Worm (Caenorhabditis elegans) whole organism, mixed stage, embryonic: ENCODE results near the gene sulp-5.

Experiments used
- M03D4.4 ChIP-seq: sonication (generic microtip); optimal IDR thresholded peaks from 2 replicates; lab custom pipeline; 2017; ENCODE audit warnings: mild to moderate bottlenecking, missing genetic modification characterization, missing compliant biosample characterization
- bed-3 ChIP-seq: fragments of 200-800 bp; sonication (Bioruptor generic); optimal IDR thresholded peaks from 3 replicates; lab custom pipeline; 2018; ENCODE audit warnings: mild to moderate bottlenecking, missing genetic modification characterization, moderate library complexity, missing compliant biosample characterization
- blmp-1 ChIP-seq: fragments of 150-350 bp; optimal IDR thresholded peaks from 2 replicates; lab custom pipeline; 2014; ENCODE audit warnings: missing biosample characterization, missing genetic modification characterization
- ceh-39 ChIP-seq: fragments of 150-350 bp; optimal IDR thresholded peaks from 2 replicates; lab custom pipeline; 2014; ENCODE audit warnings: missing biosample characterization, missing genetic modification characterization
- ceh-43 ChIP-seq: fragments of 200-800 bp; sonication (Bioruptor generic); optimal IDR thresholded peaks from 2 replicates; lab custom pipeline; 2018; ENCODE audit warnings: mild to moderate bottlenecking, missing genetic modification characterization, moderate library complexity, missing compliant biosample characterization
- ceh-83 ChIP-seq: fragments of 200-800 bp; sonication (Bioruptor generic); optimal IDR thresholded peaks from 2 replicates; lab custom pipeline; 2018; ENCODE audit warnings: mild to moderate bottlenecking, missing genetic modification characterization, missing compliant biosample characterization
- ces-1 ChIP-seq: fragments of 150-350 bp; optimal IDR thresholded peaks from 2 replicates; lab custom pipeline; 2014; ENCODE audit warnings: missing biosample characterization, missing genetic modification reagents, missing genetic modification characterization
- cnd-1 ChIP-seq: fragments of 200-800 bp; sonication (Bioruptor generic); optimal IDR thresholded peaks from 2 replicates; lab custom pipeline; 2018; ENCODE audit warnings: mild to moderate bottlenecking, missing genetic modification characterization, missing compliant biosample characterization
- drap-1 ChIP-seq: fragments of 200-800 bp; sonication (Bioruptor generic); optimal IDR thresholded peaks from 3 replicates; lab custom pipeline; 2018; ENCODE audit warnings: mild to moderate bottlenecking, missing genetic modification characterization, missing compliant biosample characterization
- elt-1 ChIP-seq: sonication (generic microtip); optimal IDR thresholded peaks from 2 replicates; lab custom pipeline; 2017; ENCODE audit warnings: missing genetic modification characterization, mild to moderate bottlenecking, missing compliant biosample characterization, antibody characterized with exemption, moderate library complexity, borderline replicate concordance; ENCODE audit not compliant: insufficient read depth
- elt-3 ChIP-seq: fragments of 150-350 bp; optimal IDR thresholded peaks from 2 replicates; lab custom pipeline; 2014; ENCODE audit warnings: missing biosample characterization, missing genetic modification characterization
- flh-1 ChIP-seq: fragments of 200-800 bp; sonication (Bioruptor generic); optimal IDR thresholded peaks from 2 replicates; lab custom pipeline; 2018; ENCODE audit warnings: mild to moderate bottlenecking, missing genetic modification characterization, moderate library complexity, missing compliant biosample characterization
- ham-2 ChIP-seq: fragments of 200-800 bp; sonication (Bioruptor generic); optimal IDR thresholded peaks from 2 replicates; lab custom pipeline; 2018; ENCODE audit warnings: mild to moderate bottlenecking, missing genetic modification characterization, missing compliant biosample characterization
- hlh-1 ChIP-seq: fragments of 150-350 bp; optimal IDR thresholded peaks from 2 replicates; lab custom pipeline; 2014; ENCODE audit warnings: missing biosample characterization, missing genetic modification reagents, missing genetic modification characterization
- lin-13 ChIP-seq: fragments of 150-350 bp; optimal IDR thresholded peaks from 2 replicates; lab custom pipeline; 2014; ENCODE audit warnings: missing biosample characterization, missing genetic modification characterization
- lsy-2 ChIP-seq: fragments of 150-350 bp; optimal IDR thresholded peaks from 2 replicates; lab custom pipeline; 2014; ENCODE audit warnings: missing biosample characterization, missing genetic modification characterization
- mab-5 ChIP-seq: fragments of 150-350 bp; optimal IDR thresholded peaks from 2 replicates; lab custom pipeline; 2014; ENCODE audit warnings: missing biosample characterization, missing genetic modification characterization
- mep-1 ChIP-seq: fragments of 150-350 bp; optimal IDR thresholded peaks from 2 replicates; lab custom pipeline; 2017; ENCODE audit warnings: missing biosample characterization, missing genetic modification reagents, missing genetic modification characterization, inconsistent platforms
- mls-2 ChIP-seq: sonication (generic microtip); optimal IDR thresholded peaks from 2 replicates; lab custom pipeline; 2016; ENCODE audit warnings: mild to moderate bottlenecking, missing genetic modification characterization, moderate library complexity, missing compliant biosample characterization
- nhr-12 ChIP-seq: fragments of 150-350 bp; optimal IDR thresholded peaks from 2 replicates; lab custom pipeline; 2014; ENCODE audit warnings: missing biosample characterization, missing genetic modification characterization
- nhr-2 ChIP-seq: fragments of 150-350 bp; optimal IDR thresholded peaks from 2 replicates; lab custom pipeline; 2014; ENCODE audit warnings: missing biosample characterization, missing genetic modification characterization
- nhr-237 ChIP-seq: fragments of 150-350 bp; optimal IDR thresholded peaks from 2 replicates; lab custom pipeline; 2014; ENCODE audit warnings: missing biosample characterization, missing genetic modification characterization
- nhr-28 ChIP-seq: fragments of 150-350 bp; optimal IDR thresholded peaks from 2 replicates; lab custom pipeline; 2014; ENCODE audit warnings: missing biosample characterization, missing genetic modification characterization
- nhr-76 ChIP-seq: sonication (generic microtip); optimal IDR thresholded peaks from 2 replicates; lab custom pipeline; 2017; ENCODE audit warnings: missing biosample characterization, missing genetic modification characterization
- sem-2 ChIP-seq: fragments of 200-800 bp; sonication (Bioruptor generic); optimal IDR thresholded peaks from 2 replicates; lab custom pipeline; 2018; ENCODE audit warnings: mild to moderate bottlenecking, missing genetic modification characterization, missing compliant biosample characterization
- snpc-4 ChIP-seq: fragments of 150-350 bp; optimal IDR thresholded peaks from 2 replicates; lab custom pipeline; 2014; ENCODE audit warnings: missing biosample characterization, missing genetic modification characterization
- sptf-1 ChIP-seq: sonication (generic microtip); optimal IDR thresholded peaks from 2 replicates; lab custom pipeline; 2017; ENCODE audit warnings: mild to moderate bottlenecking, missing genetic modification characterization, moderate library complexity, missing compliant biosample characterization
- tbx-8 ChIP-seq: fragments of 200-800 bp; sonication (Bioruptor generic); optimal IDR thresholded peaks from 2 replicates; lab custom pipeline; 2018; ENCODE audit warnings: mild to moderate bottlenecking, missing genetic modification characterization, moderate library complexity, missing compliant biosample characterization
- unc-120 ChIP-seq: sonication (generic microtip); optimal IDR thresholded peaks from 2 replicates; lab custom pipeline; 2017; ENCODE audit warnings: missing genetic modification characterization, missing compliant biosample characterization; ENCODE audit not compliant: poor library complexity, severe bottlenecking
- unc-39 ChIP-seq: fragments of 150-350 bp; optimal IDR thresholded peaks from 2 replicates; lab custom pipeline; 2014; ENCODE audit warnings: missing biosample characterization, missing genetic modification characterization
- unc-62 ChIP-seq: fragments of 150-350 bp; optimal IDR thresholded peaks from 2 replicates; lab custom pipeline; 2014; ENCODE audit warnings: missing biosample characterization, missing genetic modification reagents, missing genetic modification characterization
- ztf-11 ChIP-seq: fragments of 150-350 bp; optimal IDR thresholded peaks from 2 replicates; lab custom pipeline; 2014; ENCODE audit warnings: missing biosample characterization, missing genetic modification characterization

Gene sulp-5

ce11 chrV:11876657-11877056 is 3.2 kb upstream of the sulp-5 start:
- TF ChIP-seq ceh-83 (GFP tag; lab: Kevin White, UChicago): no peak
- TF ChIP-seq nhr-2 (tag; lab: Kevin White, UChicago): no peak
- TF ChIP-seq mep-1 (tag; lab: Kevin White, UChicago): no peak
- no peak for TF ChIP-seq cnd-1 (tag; lab: Kevin White, UChicago)
- no peak for TF ChIP-seq M03D4.4 (tag; lab: Kevin White, UChicago)
- TF ChIP-seq tbx-8 (GFP tag; lab: Kevin White, UChicago): no peak
- no peak for TF ChIP-seq ham-2
- no peak for TF ChIP-seq elt-3 (tag; lab: Kevin White, UChicago)
- no peak for TF ChIP-seq unc-62 (GFP tag; lab: Kevin White, UChicago)
- TF ChIP-seq sem-2 (GFP tag; lab: Kevin White, UChicago): no peak
- no peak for TF ChIP-seq nhr-28 (tag; lab: Kevin White, UChicago)
- no peak for TF ChIP-seq ceh-39 (tag; lab: Kevin White, UChicago)
- no peak for TF ChIP-seq ztf-11 (tag; lab: Kevin White, UChicago)
- no peak for TF ChIP-seq ces-1
- TF ChIP-seq unc-120 (tag; lab: Kevin White, UChicago): no peak
- no peak for TF ChIP-seq blmp-1 (tag; lab: Kevin White, UChicago)
- no peak for TF ChIP-seq nhr-237

- no peak for TF ChIP-seq lin-13 (tag; lab: Kevin White, UChicago)
- TF ChIP-seq mab-5: no peak
- no peak for TF ChIP-seq elt-1 (tag; lab: Kevin White, UChicago)
- no peak for TF ChIP-seq nhr-76
- TF ChIP-seq sptf-1 (tag; lab: Kevin White, UChicago): no peak
- TF ChIP-seq bed-3 (GFP tag; lab: Kevin White, UChicago): no peak
- no peak for TF ChIP-seq unc-62 (GFP tag; lab: Kevin White, UChicago)
- no peak for TF ChIP-seq nhr-2 (tag; lab: Kevin White, UChicago)
- no peak for TF ChIP-seq cnd-1 (tag; lab: Kevin White, UChicago)
- TF ChIP-seq drap-1 (GFP tag; lab: Kevin White, UChicago): no peak
- no peak for TF ChIP-seq elt-3 (tag; lab: Kevin White, UChicago)
- TF ChIP-seq hlh-1 (tag; lab: Kevin White, UChicago): no peak
- no peak for TF ChIP-seq snpc-4 (tag; lab: Kevin White, UChicago)
- TF ChIP-seq nhr-12: no peak
- TF ChIP-seq ztf-11 (tag; lab: Kevin White, UChicago): no peak
- no peak for TF ChIP-seq mls-2 (tag; lab: Kevin White, UChicago)
- TF ChIP-seq unc-120 (tag; lab: Kevin White, UChicago): no peak
- TF ChIP-seq ceh-43 (GFP tag; lab: Kevin White, UChicago): no peak
Measured at ce11 chrV:11883215-11883614, 3.4 kb downstream of the sulp-5 start.

- TF ChIP-seq M03D4.4 (tag; lab: Kevin White, UChicago) (no peak), ceh-39 (tag; lab: Kevin White, UChicago) (no peak), nhr-2 (tag; lab: Kevin White, UChicago) (no peak), lsy-2 (tag; lab: Kevin White, UChicago) (no peak), sptf-1 (tag; lab: Kevin White, UChicago) (no peak), sem-2 (GFP tag; lab: Kevin White, UChicago) (no peak), unc-120 (tag; lab: Kevin White, UChicago) (no peak), cnd-1 (tag; lab: Kevin White, UChicago) (no peak), unc-39 (no peak), ces-1 (no peak), nhr-237 (no peak)
- TF ChIP-seq, all 35 proteins: peak for 0
Measured at ce11 chrV:11885087-11885486, 5.3 kb downstream of the sulp-5 start.

- TF ChIP-seq mls-2 (tag; lab: Kevin White, UChicago): no peak
- no peak for TF ChIP-seq elt-1 (tag; lab: Kevin White, UChicago)
Measured at ce11 chrV:11885939-11886338, 6.1 kb downstream of the sulp-5 start.

ce11 chrV:11887988-11888499 is 8.2 kb downstream of the sulp-5 start, which contains the start of gene adh-1:
Gene adh-1 (plus strand): TSS chrV:11888248.
- TF ChIP-seq ceh-39 (tag; lab: Kevin White, UChicago) (no peak), lin-13 (tag; lab: Kevin White, UChicago) (no peak), nhr-237 (no peak), hlh-1 (tag; lab: Kevin White, UChicago) (no peak), elt-1 (tag; lab: Kevin White, UChicago) (no peak), ztf-11 (tag; lab: Kevin White, UChicago) (no peak), flh-1 (GFP tag; lab: Kevin White, UChicago) (no peak), ceh-43 (GFP tag; lab: Kevin White, UChicago) (no peak), blmp-1 (tag; lab: Kevin White, UChicago) (no peak), nhr-12 (no peak), mls-2 (tag; lab: Kevin White, UChicago) (no peak)
